Worm (Caenorhabditis elegans): Measurements from ENCODE around the gene hrg-6.
A peak's percentile ranks its signal among the peaks of the same experiment; 100 is the strongest.

hrg-6 gene

ce11 chrIV:11036222-11036621 lies 3.8 kb downstream of the hrg-6 start, which contains the start of gene fkb-1:
Gene fkb-1, plus strand, starts transcription at chrIV:11036582.
- TF ChIP-seq sem-4 (tag; optimal IDR thresholded peaks at IDR 0.05) = peak; percentile 42
- TF ChIP-seq unc-55 (GFP tag; optimal IDR thresholded peaks at IDR 0.05) = peak; percentile 79
- TF ChIP-seq unc-62 (GFP tag; optimal IDR thresholded peaks at IDR 0.05) = no peak
- TF ChIP-seq F13H6.1 (tag; optimal IDR thresholded peaks at IDR 0.05) = peak; percentile 59
- TF ChIP-seq fos-1 (tag; optimal IDR thresholded peaks at IDR 0.05) = peak; percentile 74
- TF ChIP-seq gmeb-1 (tag; optimal IDR thresholded peaks at IDR 0.05) = peak; percentile 77
- no peak for TF ChIP-seq ceh-16 (tag; optimal IDR thresholded peaks at IDR 0.05)
- no peak for TF ChIP-seq aly-2 (tag; optimal IDR thresholded peaks at IDR 0.05)
- TF ChIP-seq lin-11 (tag; optimal IDR thresholded peaks at IDR 0.05) = peak; percentile 44
- peak; percentile 49 to 83 for TF ChIP-seq lsy-2 (tag; optimal IDR thresholded peaks at IDR 0.05)
- TF ChIP-seq sma-9 (GFP tag; optimal IDR thresholded peaks at IDR 0.05) = peak; percentile 76
- TF ChIP-seq sma-9 (tag; optimal IDR thresholded peaks at IDR 0.05) = no peak
- peak; percentile 19 for TF ChIP-seq nhr-21 (tag; optimal IDR thresholded peaks at IDR 0.05)
- no peak for TF ChIP-seq peb-1 (tag; optimal IDR thresholded peaks at IDR 0.05)
- no peak for TF ChIP-seq dmd-4 (tag; optimal IDR thresholded peaks at IDR 0.05)
- TF ChIP-seq crh-2 (tag; optimal IDR thresholded peaks at IDR 0.05) = peak; percentile 98
- no peak for TF ChIP-seq unc-39 (tag; optimal IDR thresholded peaks at IDR 0.05)
- peak; percentile 50 for TF ChIP-seq lin-13 (GFP tag; optimal IDR thresholded peaks at IDR 0.05)
- TF ChIP-seq nhr-6 (tag; optimal IDR thresholded peaks at IDR 0.05) = peak; percentile 45
- TF ChIP-seq ama-1 (optimal IDR thresholded peaks at IDR 0.05) = no peak
- peak; percentile 87 for TF ChIP-seq C34F6.9 (tag; optimal IDR thresholded peaks at IDR 0.05)
- TF ChIP-seq zag-1 (tag; optimal IDR thresholded peaks at IDR 0.05) = peak; percentile 77
- TF ChIP-seq ZK546.5 (tag; optimal IDR thresholded peaks at IDR 0.05) = no peak
- no peak for TF ChIP-seq nhr-10 (tag; optimal IDR thresholded peaks at IDR 0.05)
- no peak for TF ChIP-seq nhr-11 (tag; optimal IDR thresholded peaks at IDR 0.05)
- TF ChIP-seq nhr-77 (tag; optimal IDR thresholded peaks at IDR 0.05) = no peak
- no peak for TF ChIP-seq snpc-4 (tag; optimal IDR thresholded peaks at IDR 0.05)
- no peak for TF ChIP-seq Y55F3AM.14 (GFP tag; optimal IDR thresholded peaks at IDR 0.05)
- TF ChIP-seq nhr-25 (tag; optimal IDR thresholded peaks at IDR 0.05) = peak; percentile 38
- TF ChIP-seq sma-3 (GFP tag; optimal IDR thresholded peaks at IDR 0.05) = peak; percentile 32
- no peak for TF ChIP-seq lin-39 (tag; optimal IDR thresholded peaks at IDR 0.05)
- peak; percentile 72 for TF ChIP-seq nhr-129 (tag; optimal IDR thresholded peaks at IDR 0.05)

ce11 chrIV:11037118-11037719 lies 4.8 kb downstream of the hrg-6 start:
- no peak for TF ChIP-seq mab-5 (tag; optimal IDR thresholded peaks at IDR 0.05)
- no peak for TF ChIP-seq sma-9 (GFP tag; optimal IDR thresholded peaks at IDR 0.05)
- TF ChIP-seq sma-9 (tag; optimal IDR thresholded peaks at IDR 0.05) = no peak
- no peak for TF ChIP-seq nhr-129 (tag; optimal IDR thresholded peaks at IDR 0.05)
- no peak for TF ChIP-seq sma-3 (GFP tag; optimal IDR thresholded peaks at IDR 0.05)
- no peak for TF ChIP-seq nhr-11 (tag; optimal IDR thresholded peaks at IDR 0.05)
- TF ChIP-seq fos-1 (tag; optimal IDR thresholded peaks at IDR 0.05) = peak; percentile 73
- peak; percentile 22 for TF ChIP-seq zag-1 (tag; optimal IDR thresholded peaks at IDR 0.05)
- no peak for TF ChIP-seq mdl-1 (tag; optimal IDR thresholded peaks at IDR 0.05)
- peak in 1 of 2 experiments; percentile 33 for TF ChIP-seq lsy-2 (tag; optimal IDR thresholded peaks at IDR 0.05)

- TF ChIP-seq nhr-10 (tag; optimal IDR thresholded peaks at IDR 0.05) = no peak
Measured at ce11 chrIV:11038218-11038617, 5.8 kb downstream of the hrg-6 start.

- TF ChIP-seq lin-39 (tag; optimal IDR thresholded peaks at IDR 0.05) (no peak), ama-1 (optimal IDR thresholded peaks at IDR 0.05) (no peak), ztf-4 (tag; optimal IDR thresholded peaks at IDR 0.05) (no peak), F13H6.1 (tag; optimal IDR thresholded peaks at IDR 0.05) (no peak), nhr-21 (tag; optimal IDR thresholded peaks at IDR 0.05) (no peak), Y55F3AM.14 (GFP tag; optimal IDR thresholded peaks at IDR 0.05) (no peak), unc-55 (GFP tag; optimal IDR thresholded peaks at IDR 0.05) (no peak), nhr-10 (tag; optimal IDR thresholded peaks at IDR 0.05) (no peak), lsy-2 (tag; optimal IDR thresholded peaks at IDR 0.05) (no peak), nhr-12 (tag; optimal IDR thresholded peaks at IDR 0.05) (no peak)
Measured at ce11 chrIV:11038618-11038664, 6.1 kb downstream of the hrg-6 start, which contains the start of gene kdin-1. Gene kdin-1, plus strand, starts transcription at chrIV:11038655.

- no peak for TF ChIP-seq sma-9 (GFP tag; optimal IDR thresholded peaks at IDR 0.05)
- no peak for TF ChIP-seq sma-9 (tag; optimal IDR thresholded peaks at IDR 0.05)
- TF ChIP-seq mdl-1 (tag; optimal IDR thresholded peaks at IDR 0.05) = no peak
- peak; percentile 53 for TF ChIP-seq C34F6.9 (tag; optimal IDR thresholded peaks at IDR 0.05)
- TF ChIP-seq Y55F3AM.14 (GFP tag; optimal IDR thresholded peaks at IDR 0.05) = no peak
- TF ChIP-seq unc-62 (GFP tag; optimal IDR thresholded peaks at IDR 0.05) = no peak
- peak; percentile 64 for TF ChIP-seq unc-55 (GFP tag; optimal IDR thresholded peaks at IDR 0.05)
- no peak for TF ChIP-seq lin-11 (tag; optimal IDR thresholded peaks at IDR 0.05)
Measured at ce11 chrIV:11038665-11039064, 6.3 kb downstream of the hrg-6 start.

Data from whole organism, L2 larva.